Fruit fly (Drosophila melanogaster) whole organism, embryonic: ENCODE data around the gene COX7AL2.
A peak's percentile ranks its signal among the peaks of the same experiment; 100 is the strongest.

Experiments used
- BEAF-32 ChIP-seq: fragments of 200-800 bp; sonication (Bioruptor generic); optimal IDR thresholded peaks from 3 replicates; lab custom pipeline; 2017; ENCODE audit warnings: missing biosample characterization, missing genetic modification characterization, mild to moderate bottlenecking, moderate library complexity, missing genetic modification reagents
- CG12219 ChIP-seq: fragments of 200-800 bp; sonication (Bioruptor generic); optimal IDR thresholded peaks from 3 replicates; lab custom pipeline; 2018; ENCODE audit warnings: missing biosample characterization, mild to moderate bottlenecking, missing genetic modification characterization
- CG14050 ChIP-seq: fragments of 200-800 bp; sonication (Bioruptor generic); IDR thresholded peaks from 3 replicates; pipeline ENCODE4 v1.3.6; 2022; ENCODE audit warnings: missing biosample characterization, missing genetic modification characterization
- CG1603 ChIP-seq: fragments of 200-800 bp; sonication (Bioruptor generic); optimal IDR thresholded peaks from 2 replicates; lab custom pipeline; 2019; ENCODE audit warnings: missing biosample characterization, mild to moderate bottlenecking, missing genetic modification characterization, moderate library complexity
- CG17328 ChIP-seq: fragments of 200-800 bp; sonication (Bioruptor generic); IDR thresholded peaks from 2 replicates; pipeline ENCODE4 v1.3.6; 2022; ENCODE audit warnings: missing biosample characterization, missing genetic modification characterization
- CG18262 ChIP-seq: fragments of 200-800 bp; optimal IDR thresholded peaks from 3 replicates; lab custom pipeline; 2019; ENCODE audit warnings: missing biosample characterization, mild to moderate bottlenecking, missing genetic modification characterization, moderate library complexity
- CG31388 ChIP-seq: fragments of 200-800 bp; sonication (Bioruptor generic); optimal IDR thresholded peaks from 2 replicates; lab custom pipeline; 2016; ENCODE audit warnings: missing biosample characterization, missing genetic modification characterization
- CG3407 ChIP-seq: fragments of 200-800 bp; sonication (Bioruptor generic); optimal IDR thresholded peaks from 2 replicates; lab custom pipeline; 2018; ENCODE audit warnings: missing biosample characterization, mild to moderate bottlenecking, missing genetic modification characterization
- CG3838 ChIP-seq: fragments of 200-800 bp; sonication (Bioruptor generic); optimal IDR thresholded peaks from 3 replicates; lab custom pipeline; 2016; ENCODE audit warnings: missing biosample characterization, missing genetic modification characterization
- CG42726 ChIP-seq: fragments of 200-800 bp; sonication (Bioruptor generic); IDR thresholded peaks from 2 replicates; pipeline ENCODE4 v1.3.6; 2022; ENCODE audit warnings: missing biosample characterization, missing genetic modification characterization; ENCODE audit not compliant: partially characterized antibody
- CG4617 ChIP-seq: fragments of 200-800 bp; sonication (Bioruptor generic); optimal IDR thresholded peaks from 3 replicates; lab custom pipeline; 2016; ENCODE audit warnings: missing biosample characterization, missing genetic modification characterization, borderline replicate concordance
- CG4854 ChIP-seq: fragments of 200-800 bp; sonication (Bioruptor generic); optimal IDR thresholded peaks from 2 replicates; lab custom pipeline; 2016; ENCODE audit warnings: missing biosample characterization, missing genetic modification characterization, inconsistent platforms
- CG5953 ChIP-seq: fragments of 200-800 bp; sonication (Bioruptor generic); IDR thresholded peaks from 2 replicates; pipeline ENCODE4 v1.3.6; 2022; ENCODE audit warnings: missing biosample characterization, missing genetic modification characterization
- CG6791 ChIP-seq: fragments of 200-800 bp; sonication (Bioruptor generic); IDR thresholded peaks from 3 replicates; pipeline ENCODE4 v1.3.6; 2022; ENCODE audit warnings: missing biosample characterization, missing genetic modification characterization; ENCODE audit not compliant: partially characterized antibody
- CG7963 ChIP-seq: fragments of 200-800 bp; sonication (Bioruptor generic); IDR thresholded peaks from 3 replicates; pipeline ENCODE4 v1.3.6; 2022; ENCODE audit warnings: missing biosample characterization, missing genetic modification characterization; ENCODE audit not compliant: partially characterized antibody
- CG9817 ChIP-seq: fragments of 200-800 bp; sonication (Bioruptor generic); optimal IDR thresholded peaks from 2 replicates; lab custom pipeline; 2018; ENCODE audit warnings: missing biosample characterization, mild to moderate bottlenecking, missing genetic modification characterization, moderate library complexity
- CoRest ChIP-seq: fragments of 200-800 bp; sonication (Bioruptor generic); optimal IDR thresholded peaks from 3 replicates; lab custom pipeline; 2018; ENCODE audit warnings: missing biosample characterization, mild to moderate bottlenecking, missing genetic modification characterization, moderate library complexity
- Doc3 ChIP-seq: fragments of 200-800 bp; sonication (Bioruptor generic); IDR thresholded peaks from 3 replicates; pipeline ENCODE4 v1.3.6; 2022; ENCODE audit warnings: missing biosample characterization, missing genetic modification characterization; ENCODE audit not compliant: partially characterized antibody
- Elba2 ChIP-seq: fragments of 200-800 bp; sonication (Bioruptor generic); optimal IDR thresholded peaks from 3 replicates; lab custom pipeline; 2016; ENCODE audit warnings: missing biosample characterization, missing genetic modification characterization
- Fer3 ChIP-seq: fragments of 200-800 bp; sonication (Bioruptor generic); optimal IDR thresholded peaks from 2 replicates; lab custom pipeline; 2018; ENCODE audit warnings: missing biosample characterization, mild to moderate bottlenecking, missing genetic modification characterization, moderate library complexity
- Hey ChIP-seq: fragments of 200-800 bp; sonication (Bioruptor generic); optimal IDR thresholded peaks from 3 replicates; lab custom pipeline; 2018; ENCODE audit warnings: missing biosample characterization, mild to moderate bottlenecking, missing genetic modification characterization
- HmgZ ChIP-seq: fragments of 200-800 bp; sonication (Bioruptor generic); optimal IDR thresholded peaks from 2 replicates; lab custom pipeline; 2018; ENCODE audit warnings: missing biosample characterization, mild to moderate bottlenecking, missing genetic modification characterization
- Lim3 ChIP-seq: fragments of 200-800 bp; sonication (Bioruptor generic); IDR thresholded peaks from 2 replicates; pipeline ENCODE4 v1.3.6; 2022; ENCODE audit warnings: missing biosample characterization, missing genetic modification characterization
- MTF-1 ChIP-seq: fragments of 200-800 bp; sonication (Bioruptor generic); optimal IDR thresholded peaks from 2 replicates; lab custom pipeline; 2018; ENCODE audit warnings: missing biosample characterization, mild to moderate bottlenecking, missing genetic modification characterization, borderline replicate concordance
- Side ChIP-seq: fragments of 200-800 bp; sonication (Bioruptor generic); optimal IDR thresholded peaks from 2 replicates; lab custom pipeline; 2016; ENCODE audit warnings: missing biosample characterization, missing genetic modification characterization
- Sin3A ChIP-seq: fragments of >200 bp; optimal IDR thresholded peaks from 2 replicates; lab custom pipeline; 2018
- Ssrp ChIP-seq: fragments of 200-800 bp; sonication (Bioruptor generic); optimal IDR thresholded peaks from 2 replicates; lab custom pipeline; 2018; ENCODE audit warnings: missing biosample characterization, mild to moderate bottlenecking, missing genetic modification characterization, moderate library complexity
- Tbp ChIP-seq: fragments of >200 bp; optimal IDR thresholded peaks from 2 replicates; lab custom pipeline; 2018; ENCODE audit warnings: missing biosample characterization, missing genetic modification characterization
- ara ChIP-seq: fragments of 200-800 bp; sonication (Bioruptor generic); IDR thresholded peaks from 2 replicates; pipeline ENCODE4 v1.3.6; 2022; ENCODE audit warnings: missing biosample characterization, missing genetic modification characterization
- br ChIP-seq: fragments of >200 bp; optimal IDR thresholded peaks from 2 replicates; lab custom pipeline; 2017
- bsh ChIP-seq, 2 experiments: fragments of 200-800 bp; sonication (Bioruptor generic); optimal IDR thresholded peaks; 2 replicates each; lab custom pipeline; 2017 to 2018; ENCODE audit warnings: mild to moderate bottlenecking in 2 of 2, missing biosample characterization in 2 of 2, missing genetic modification characterization in 2 of 2, moderate library complexity in 1 of 2
- chm ChIP-seq: fragments of 200-800 bp; sonication (Bioruptor generic); IDR thresholded peaks from 2 replicates; pipeline ENCODE4 v1.3.6; 2022; ENCODE audit warnings: missing biosample characterization, missing genetic modification characterization
- dati ChIP-seq: fragments of 200-800 bp; sonication (Bioruptor generic); IDR thresholded peaks from 2 replicates; pipeline ENCODE4 v1.3.6; 2022; ENCODE audit warnings: missing biosample characterization, missing genetic modification characterization
- eyg ChIP-seq: fragments of 200-800 bp; sonication (Bioruptor generic); optimal IDR thresholded peaks from 3 replicates; lab custom pipeline; 2016; ENCODE audit warnings: missing biosample characterization, missing genetic modification characterization
- fd64A ChIP-seq: fragments of 200-800 bp; sonication (Bioruptor generic); optimal IDR thresholded peaks from 3 replicates; lab custom pipeline; 2018; ENCODE audit warnings: missing biosample characterization, mild to moderate bottlenecking, missing genetic modification characterization
- fd96Cb ChIP-seq: fragments of 200-800 bp; sonication (Bioruptor generic); optimal IDR thresholded peaks from 2 replicates; lab custom pipeline; 2018; ENCODE audit warnings: missing biosample characterization, mild to moderate bottlenecking, missing genetic modification characterization, moderate library complexity
- fru ChIP-seq: fragments of >200 bp; optimal IDR thresholded peaks from 2 replicates; lab custom pipeline; 2017
- fu2 ChIP-seq: fragments of 200-800 bp; sonication (Bioruptor generic); optimal IDR thresholded peaks from 2 replicates; lab custom pipeline; 2016; ENCODE audit warnings: missing biosample characterization, missing genetic modification characterization
- gce ChIP-seq: fragments of 200-800 bp; sonication (Bioruptor generic); IDR thresholded peaks from 3 replicates; pipeline ENCODE4 v1.3.6; 2022; ENCODE audit warnings: missing biosample characterization, missing genetic modification characterization
- gro ChIP-seq: fragments of 200-800 bp; sonication (Bioruptor generic); optimal IDR thresholded peaks from 2 replicates; lab custom pipeline; 2016; ENCODE audit warnings: missing biosample characterization, missing genetic modification characterization
- kay ChIP-seq: fragments of 200-800 bp; sonication (Bioruptor generic); optimal IDR thresholded peaks from 2 replicates; lab custom pipeline; 2016; ENCODE audit warnings: missing biosample characterization, missing genetic modification characterization
- nmo ChIP-seq: fragments of 200-800 bp; sonication (Bioruptor generic); optimal IDR thresholded peaks from 2 replicates; lab custom pipeline; 2018; ENCODE audit warnings: missing biosample characterization, mild to moderate bottlenecking, missing genetic modification characterization, moderate library complexity
- otp ChIP-seq: fragments of 200-800 bp; sonication (Bioruptor generic); IDR thresholded peaks from 3 replicates; pipeline ENCODE4, ENCODE4 v1.3.6; 2022; ENCODE audit warnings: missing biosample characterization, missing genetic modification characterization
- repo ChIP-seq: fragments of 200-800 bp; sonication (Bioruptor generic); optimal IDR thresholded peaks from 2 replicates; lab custom pipeline; 2016; ENCODE audit warnings: missing biosample characterization, missing genetic modification characterization
- rib ChIP-seq: fragments of 200-800 bp; sonication (Bioruptor generic); IDR thresholded peaks from 2 replicates; pipeline ENCODE4 v1.3.6; 2022; ENCODE audit warnings: missing biosample characterization, missing genetic modification characterization
- run ChIP-seq: fragments of 200-800 bp; sonication (Bioruptor generic); optimal IDR thresholded peaks from 3 replicates; lab custom pipeline; 2018; ENCODE audit warnings: missing biosample characterization, mild to moderate bottlenecking, missing genetic modification characterization
- stc ChIP-seq: fragments of 200-800 bp; sonication (Bioruptor generic); IDR thresholded peaks from 2 replicates; pipeline ENCODE4 v1.3.6; 2022; ENCODE audit warnings: missing biosample characterization, missing genetic modification characterization
- stwl ChIP-seq: fragments of 200-800 bp; sonication (Bioruptor generic); optimal IDR thresholded peaks from 3 replicates; lab custom pipeline; 2018; ENCODE audit warnings: missing biosample characterization, mild to moderate bottlenecking, missing genetic modification characterization, moderate library complexity
- tio ChIP-seq: fragments of 200-800 bp; sonication (Bioruptor generic); optimal IDR thresholded peaks from 2 replicates; lab custom pipeline; 2017; ENCODE audit warnings: missing biosample characterization, missing genetic modification characterization, inconsistent platforms
- tll ChIP-seq, 2 experiments: fragments of 200-800 bp in 1 of 2; fragments of >200 bp in 1 of 2; sonication (Bioruptor generic) in 1 of 2; optimal IDR thresholded peaks; 2 replicates each; lab custom pipeline; 2017 to 2019; ENCODE audit warnings: missing biosample characterization in 2 of 2, missing genetic modification characterization in 2 of 2, mild to moderate bottlenecking in 1 of 2, moderate library complexity in 1 of 2
- tup ChIP-seq: fragments of 200-800 bp; sonication (Bioruptor generic); optimal IDR thresholded peaks from 2 replicates; lab custom pipeline; 2016; ENCODE audit warnings: missing biosample characterization, mild to moderate bottlenecking, missing genetic modification characterization, moderate library complexity

The COX7AL2 gene

DNA sequence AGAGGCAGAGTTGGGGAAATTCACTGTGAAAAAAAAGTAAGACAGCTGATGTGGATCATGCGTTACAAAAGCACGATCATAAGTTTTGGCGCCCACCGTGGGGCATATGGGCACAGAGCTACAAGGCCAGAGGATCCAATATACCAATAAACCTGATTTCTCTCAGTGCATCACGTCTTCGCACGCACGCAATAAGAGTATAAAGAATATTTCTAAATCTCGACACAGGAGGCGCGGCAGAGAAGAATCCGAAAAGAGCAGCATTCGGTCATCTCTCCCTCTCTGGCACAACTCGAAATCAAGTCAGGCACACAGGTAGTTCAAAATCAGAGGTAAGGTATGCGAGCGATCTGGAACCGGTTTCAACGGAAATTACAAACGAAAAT is 34.2 kb downstream of the COX7AL2 start (continued):
- TF ChIP-seq stc (GFP tag; lab: Robert Waterston, UW) (peak; percentile 85), br (lab: Kevin White, UChicago) (no peak), CG4854 (GFP tag; lab: Kevin White, UChicago) (peak; percentile 77), stwl (tag; lab: Kevin White, UChicago) (no peak), Doc3 (GFP tag; lab: Robert Waterston, UW) (no peak), bsh (GFP tag; optimal IDR thresholded peaks at IDR 0.05; lab: Kevin White, UChicago) (peak; percentile 94 to 96), CG1603 (tag; lab: Kevin White, UChicago) (peak; percentile 94), otp (GFP tag; lab: Robert Waterston, UW) (peak; percentile 96), dati (GFP tag; lab: Robert Waterston, UW) (peak; percentile 92), Hey (tag; lab: Kevin White, UChicago) (peak; percentile 44), fu2 (GFP tag; lab: Kevin White, UChicago) (peak; percentile 84), chm (GFP tag; lab: Robert Waterston, UW) (peak; percentile 98), CG31388 (GFP tag; lab: Kevin White, UChicago) (peak; percentile 59), CG4617 (GFP tag; lab: Kevin White, UChicago) (peak; percentile 82), kay (GFP tag; lab: Kevin White, UChicago) (peak; percentile 60), HmgZ (tag; lab: Kevin White, UChicago) (peak; percentile 61), CG18262 (tag; lab: Kevin White, UChicago) (peak; percentile 93), tio (peak; percentile 5), fru (lab: Kevin White, UChicago) (no peak), CG42726 (GFP tag; lab: Robert Waterston, UW) (peak; percentile 6; the same call in 1 of the 2 replicates), nmo (GFP tag; lab: Kevin White, UChicago) (peak; percentile 93), Sin3A (lab: Kevin White, UChicago) (no peak), eyg (GFP tag; lab: Kevin White, UChicago) (peak; percentile 63), tup (peak; percentile 52), CoRest (tag; lab: Kevin White, UChicago) (peak; percentile 88), gce (GFP tag; lab: Robert Waterston, UW) (peak; percentile 90), CG9817 (peak; percentile 77), Tbp (GFP tag; lab: Kevin White, UChicago) (no peak), gro (no peak), Side (GFP tag; lab: Kevin White, UChicago) (peak; percentile 88), CG17328 (GFP tag; lab: Robert Waterston, UW) (peak; percentile 96), rib (GFP tag; lab: Robert Waterston, UW) (peak; percentile 86), CG7963 (no peak), run (tag; lab: Kevin White, UChicago) (no peak), Elba2 (GFP tag; lab: Kevin White, UChicago) (peak; percentile 83), Fer3 (tag; lab: Kevin White, UChicago) (peak; percentile 73), BEAF-32 (no peak), CG5953 (GFP tag; lab: Robert Waterston, UW) (peak; percentile 87), CG3407 (GFP tag; lab: Kevin White, UChicago) (peak; percentile 84), ara (GFP tag; lab: Robert Waterston, UW) (peak; percentile 97), tll (GFP tag; optimal IDR thresholded peaks at IDR 0.05; lab: Kevin White, UChicago) (peak in 1 of 2 experiments; percentile 56), MTF-1 (peak; percentile 77), Ssrp (tag; lab: Kevin White, UChicago) (peak; percentile 90), fd64A (GFP tag; lab: Kevin White, UChicago) (peak; percentile 70), CG6791 (GFP tag; lab: Robert Waterston, UW) (0 out of 3 replicates have a peak, but pooled peaks have one; percentile 14), CG12219 (GFP tag; lab: Kevin White, UChicago) (peak; percentile 80), repo (GFP tag; lab: Kevin White, UChicago) (peak; percentile 74), CG3838 (GFP tag; lab: Kevin White, UChicago) (peak; percentile 73), Lim3 (GFP tag; lab: Robert Waterston, UW) (peak; percentile 65; the same call in 1 of the 2 replicates), fd96Cb (tag; lab: Kevin White, UChicago) (peak; percentile 92), CG14050 (GFP tag; lab: Robert Waterston, UW) (peak; percentile 81)
